Fruit fly (Drosophila melanogaster) whole organism, wandering third instar larva: ENCODE results near the gene CG11816.

Experiments
- Abd-B ChIP-seq: fragments of >200 bp; optimal IDR thresholded peaks from 2 replicates; lab custom pipeline; 2017; ENCODE audit warnings: missing biosample characterization, missing genetic modification characterization
- CG32264 ChIP-seq: fragments of 200-800 bp; sonication (Bioruptor generic); optimal IDR thresholded peaks from 2 replicates; lab custom pipeline; 2016; ENCODE audit warnings: missing biosample characterization, missing genetic modification characterization
- CrebA ChIP-seq: fragments of 200-800 bp; sonication (Bioruptor generic); optimal IDR thresholded peaks from 2 replicates; lab custom pipeline; 2016; ENCODE audit warnings: missing biosample characterization, mild to moderate bottlenecking, missing genetic modification characterization, borderline replicate concordance
- Dfd ChIP-seq: fragments of >200 bp; optimal IDR thresholded peaks from 2 replicates; lab custom pipeline; 2017; ENCODE audit warnings: missing biosample characterization, missing genetic modification characterization
- Dif ChIP-seq: fragments of 200-275, 200-300 bp; sonication (Bioruptor generic); optimal IDR thresholded peaks from 2 replicates; lab custom pipeline; 2018; ENCODE audit warnings: missing biosample characterization, missing genetic modification characterization; ENCODE audit not compliant: partially characterized antibody
- GATAd ChIP-seq: sonication (Bioruptor generic); optimal IDR thresholded peaks from 2 replicates; lab custom pipeline; 2016; ENCODE audit warnings: missing biosample characterization, missing genetic modification characterization
- HLH106 ChIP-seq: fragments of 200-800 bp; optimal IDR thresholded peaks from 3 replicates; lab custom pipeline; 2019; ENCODE audit warnings: missing biosample characterization, mild to moderate bottlenecking, missing genetic modification characterization, moderate library complexity
- Hnf4 ChIP-seq: fragments of 200-800 bp; sonication (Bioruptor generic); optimal IDR thresholded peaks from 2 replicates; lab custom pipeline; 2016; ENCODE audit warnings: missing biosample characterization, mild to moderate bottlenecking, missing genetic modification characterization
- Mio ChIP-seq: sonication (Bioruptor generic); optimal IDR thresholded peaks from 2 replicates; lab custom pipeline; 2016; ENCODE audit warnings: missing biosample characterization, missing genetic modification characterization
- Myc ChIP-seq: fragments of >200 bp; optimal IDR thresholded peaks from 2 replicates; lab custom pipeline; 2017
- N ChIP-seq: fragments of >200 bp; optimal IDR thresholded peaks from 2 replicates; lab custom pipeline; 2018; ENCODE audit warnings: missing biosample characterization, missing external identifiers, missing genetic modification characterization
- OdsH ChIP-seq: fragments of 200-800 bp; sonication (Bioruptor generic); optimal IDR thresholded peaks from 2 replicates; lab custom pipeline; 2016; ENCODE audit warnings: missing biosample characterization, mild to moderate bottlenecking, missing genetic modification characterization
- Rel ChIP-seq, 2 experiments: fragments of 200-800 bp; sonication (Bioruptor generic) in 1 of 2; optimal IDR thresholded peaks; 2 replicates in 1 of 2; 3 replicates in 1 of 2; lab custom pipeline; 2016 to 2019; ENCODE audit warnings: mild to moderate bottlenecking in 2 of 2, missing biosample characterization in 2 of 2, missing genetic modification characterization in 2 of 2, moderate library complexity in 1 of 2
- Sp1 ChIP-seq: fragments of 200-800 bp; sonication (Bioruptor generic); optimal IDR thresholded peaks from 3 replicates; lab custom pipeline; 2019; ENCODE audit warnings: missing biosample characterization, mild to moderate bottlenecking, missing genetic modification characterization, moderate library complexity
- Vsx2 ChIP-seq: fragments of 200-300, 225-300 bp; sonication (Bioruptor generic); optimal IDR thresholded peaks from 2 replicates; lab custom pipeline; 2018; ENCODE audit warnings: missing biosample characterization, missing genetic modification characterization; ENCODE audit not compliant: partially characterized antibody
- br ChIP-seq: fragments of 200-800 bp; sonication (Bioruptor generic); optimal IDR thresholded peaks from 2 replicates; lab custom pipeline; 2016; ENCODE audit warnings: missing biosample characterization, missing genetic modification characterization
- brk ChIP-seq: fragments of 200-800 bp; sonication (Bioruptor generic); optimal IDR thresholded peaks from 2 replicates; lab custom pipeline; 2016; ENCODE audit warnings: missing biosample characterization, mild to moderate bottlenecking, missing genetic modification characterization
- dl ChIP-seq, 2 experiments: fragments of 175-275, 200-275 bp in 1 of 2; fragments of 200-275 bp in 1 of 2; sonication (Bioruptor generic); optimal IDR thresholded peaks; lab custom pipeline; 2018; ENCODE audit warnings: mild to moderate bottlenecking in 2 of 2, missing biosample characterization in 2 of 2, missing genetic modification characterization in 2 of 2, moderate library complexity in 2 of 2; ENCODE audit not compliant: partially characterized antibody in 2 of 2, insufficient read depth in 1 of 2
- dmrt93B ChIP-seq: fragments of 200-800 bp; sonication (Bioruptor generic); optimal IDR thresholded peaks from 2 replicates; lab custom pipeline; 2018; ENCODE audit warnings: missing biosample characterization, mild to moderate bottlenecking, missing genetic modification characterization
- dsf ChIP-seq: sonication (Bioruptor generic); optimal IDR thresholded peaks from 2 replicates; lab custom pipeline; 2016; ENCODE audit warnings: missing biosample characterization, missing genetic modification characterization, borderline replicate concordance
- ey ChIP-seq: fragments of 200-800 bp; sonication (Bioruptor generic); optimal IDR thresholded peaks from 2 replicates; lab custom pipeline; 2016; ENCODE audit warnings: missing biosample characterization, missing genetic modification characterization
- foxo ChIP-seq, 2 experiments: fragments of 200-800 bp; sonication (Bioruptor generic); optimal IDR thresholded peaks; 2 replicates in 1 of 2; 3 replicates in 1 of 2; lab custom pipeline; 2016 to 2017; ENCODE audit warnings: missing biosample characterization in 2 of 2, missing genetic modification characterization in 2 of 2
- fru ChIP-seq: fragments of 200-800 bp; sonication (Bioruptor generic); optimal IDR thresholded peaks from 3 replicates; lab custom pipeline; 2016; ENCODE audit warnings: missing biosample characterization, mild to moderate bottlenecking, missing genetic modification characterization
- h ChIP-seq: fragments of 200-800 bp; sonication (Bioruptor generic); optimal IDR thresholded peaks from 3 replicates; lab custom pipeline; 2016; ENCODE audit warnings: missing biosample characterization, mild to moderate bottlenecking, missing genetic modification characterization
- jim ChIP-seq: fragments of 175-275, 200-325 bp; sonication (Bioruptor generic); optimal IDR thresholded peaks from 2 replicates; lab custom pipeline; 2016; ENCODE audit warnings: missing biosample characterization, mild to moderate bottlenecking, missing genetic modification characterization
- lola ChIP-seq: fragments of >200 bp; optimal IDR thresholded peaks from 2 replicates; lab custom pipeline; 2017; ENCODE audit warnings: missing biosample characterization, missing genetic modification characterization
- pan ChIP-seq: fragments of >200 bp; optimal IDR thresholded peaks from 2 replicates; lab custom pipeline; 2017
- psq ChIP-seq: fragments of 200-800 bp; sonication (Bioruptor generic); optimal IDR thresholded peaks from 3 replicates; lab custom pipeline; 2017; ENCODE audit warnings: missing biosample characterization, mild to moderate bottlenecking, missing genetic modification characterization, moderate library complexity
- rgr ChIP-seq: fragments of 200-800 bp; sonication (Bioruptor generic); optimal IDR thresholded peaks from 3 replicates; lab custom pipeline; 2016; ENCODE audit warnings: missing biosample characterization, mild to moderate bottlenecking, missing genetic modification characterization
- sv ChIP-seq: fragments of 200-800 bp; sonication (Bioruptor generic); optimal IDR thresholded peaks from 3 replicates; lab custom pipeline; 2016; ENCODE audit warnings: missing biosample characterization, missing genetic modification characterization
- tai ChIP-seq: sonication (Bioruptor generic); optimal IDR thresholded peaks from 2 replicates; lab custom pipeline; 2016; ENCODE audit warnings: missing biosample characterization, missing genetic modification characterization
- usp ChIP-seq: fragments of >200 bp; optimal IDR thresholded peaks from 2 replicates; lab custom pipeline; 2017; ENCODE audit warnings: missing biosample characterization, missing genetic modification characterization
- woc ChIP-seq: sonication (Bioruptor generic); optimal IDR thresholded peaks from 2 replicates; lab custom pipeline; 2016; ENCODE audit warnings: missing biosample characterization, mild to moderate bottlenecking, missing genetic modification characterization

Gene CG11816

dm6 chrX:13534100-13534499, 21.5 kb downstream of the CG11816 start, which contains the start of gene CG15756:
TSS of gene CG15756 (plus strand) at chrX:13534400.
- TF ChIP-seq Mio (GFP tag; lab: Kevin White, UChicago) (no peak), jim (GFP tag; lab: Kevin White, UChicago) (no peak), Sp1 (no peak), rgr (GFP tag; lab: Kevin White, UChicago) (no peak), Vsx2 (GFP tag; lab: Kevin White, UChicago) (no peak), CrebA (GFP tag; lab: Kevin White, UChicago) (no peak), OdsH (GFP tag; lab: Kevin White, UChicago) (no peak), Hnf4 (GFP tag; lab: Kevin White, UChicago) (no peak), dl (GFP tag; optimal IDR thresholded peaks at IDR 0.05; lab: Kevin White, UChicago; ENCODE audit: insufficient read depth in 1 of 2, partially characterized antibody in 2 of 2) (no peak), pan (lab: Kevin White, UChicago) (no peak), Dfd (GFP tag; lab: Kevin White, UChicago) (no peak), N (GFP tag; lab: Kevin White, UChicago) (no peak), h (no peak)

dm6 chrX:13530199-13530788, 25.3 kb downstream of the CG11816 start, which contains the start of gene CG44428:
TSS of gene CG44428 (minus strand) at chrX:13530249.
- TF ChIP-seq Mio (GFP tag; lab: Kevin White, UChicago) (no peak), sv (no peak), Vsx2 (GFP tag; lab: Kevin White, UChicago) (no peak), Myc (no peak), Dfd (GFP tag; lab: Kevin White, UChicago) (peak; percentile 94), br (GFP tag; lab: Kevin White, UChicago) (no peak), Rel (GFP tag; optimal IDR thresholded peaks at IDR 0.05; lab: Kevin White, UChicago) (no peak), Rel (tag; optimal IDR thresholded peaks at IDR 0.05; lab: Kevin White, UChicago) (no peak), rgr (GFP tag; lab: Kevin White, UChicago) (no peak)

- TF ChIP-seq dsf (GFP tag; lab: Kevin White, UChicago) (no peak), fru (GFP tag; lab: Kevin White, UChicago) (peak; percentile 15), rgr (GFP tag; lab: Kevin White, UChicago) (peak; percentile 65), OdsH (GFP tag; lab: Kevin White, UChicago) (peak; percentile 56), Abd-B (no peak), sv (no peak), brk (GFP tag; lab: Kevin White, UChicago) (no peak), pan (lab: Kevin White, UChicago) (no peak), foxo (GFP tag; optimal IDR thresholded peaks at IDR 0.05; lab: Kevin White, UChicago) (peak in 1 of 2 experiments; percentile 70), Dif (GFP tag; lab: Kevin White, UChicago) (no peak), HLH106 (tag; lab: Kevin White, UChicago) (peak; percentile 61), h (peak; percentile 58), psq (GFP tag; lab: Kevin White, UChicago) (peak; percentile 53), Sp1 (peak; percentile 52), dmrt93B (GFP tag; lab: Kevin White, UChicago) (peak; percentile 19), Rel (GFP tag; optimal IDR thresholded peaks at IDR 0.05; lab: Kevin White, UChicago) (no peak), Rel (tag; optimal IDR thresholded peaks at IDR 0.05; lab: Kevin White, UChicago) (no peak), ey (GFP tag; lab: Kevin White, UChicago) (peak; percentile 7)
Measured at dm6 chrX:13529673-13530072, 25.9 kb downstream of the CG11816 start.

dm6 chrX:13527706-13528105, 27.9 kb downstream of the CG11816 start, which contains the start of gene CG15754:
TSS of gene CG15754 (plus strand) at chrX:13528006.
- TF ChIP-seq CrebA (GFP tag; lab: Kevin White, UChicago) (no peak), sv (no peak), Hnf4 (GFP tag; lab: Kevin White, UChicago) (no peak), usp (GFP tag; lab: Kevin White, UChicago) (no peak), N (GFP tag; lab: Kevin White, UChicago) (no peak), woc (no peak), rgr (GFP tag; lab: Kevin White, UChicago) (no peak), tai (GFP tag; lab: Kevin White, UChicago) (no peak), foxo (GFP tag; optimal IDR thresholded peaks at IDR 0.05; lab: Kevin White, UChicago) (no peak), jim (GFP tag; lab: Kevin White, UChicago) (no peak), GATAd (no peak), CG32264 (GFP tag; lab: Kevin White, UChicago) (no peak), Rel (GFP tag; optimal IDR thresholded peaks at IDR 0.05; lab: Kevin White, UChicago) (no peak), Rel (tag; optimal IDR thresholded peaks at IDR 0.05; lab: Kevin White, UChicago) (no peak), Vsx2 (GFP tag; lab: Kevin White, UChicago) (no peak), lola (GFP tag; lab: Kevin White, UChicago) (no peak), psq (GFP tag; lab: Kevin White, UChicago) (no peak)
- TF ChIP-seq, all 38 proteins: peak for 0
